7 worm cellular contexts compared by ENCODE assay signal in the genomic region with DNA sequence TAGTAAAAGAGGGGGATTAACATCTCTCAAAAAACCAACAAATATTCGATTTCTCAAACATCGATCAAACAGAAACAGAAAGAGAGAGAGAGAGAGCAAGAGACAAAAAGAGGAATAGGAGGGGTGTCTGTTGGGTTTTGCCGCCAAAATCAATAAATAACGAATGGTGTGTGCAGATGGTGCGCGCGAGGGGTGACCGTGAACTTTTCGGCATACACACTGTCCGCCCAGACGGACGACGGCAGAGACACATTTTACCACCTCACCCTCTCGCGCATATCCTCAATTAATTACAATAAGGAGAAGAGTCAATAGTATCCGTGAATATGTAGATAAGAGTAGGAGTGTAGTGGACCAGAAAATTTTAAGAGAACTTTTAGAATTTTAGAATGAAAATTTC.
TF ChIP-seq lines count a peak whose summit lies in the region.

No protein-coding gene starts in this region.

TF ChIP-seq in whole organism, L1 larva, 84 proteins besides CTCF, POLR2A, EP300 and RAD21:
- peak; percentile 8 for TF ChIP-seq lin-14 (GFP tag; optimal IDR thresholded peaks at IDR 0.05; lab: Kevin White, UChicago)
- TF ChIP-seq nhr-19 (GFP tag; conservative IDR thresholded peaks at IDR 0.05; lab: Robert Waterston, UW): no peak
- TF ChIP-seq nhr-85 (tag; lab: Kevin White, UChicago): peak; percentile 51

TF ChIP-seq in whole organism, L3 larva, 47 proteins besides CTCF, POLR2A, EP300 and RAD21:
- no peak for TF ChIP-seq fkh-10 (GFP tag; optimal IDR thresholded peaks at IDR 0.05; lab: Kevin White, UChicago)
- TF ChIP-seq ama-1 (optimal IDR thresholded peaks at IDR 0.05; lab: Kevin White, UChicago): no peak
- TF ChIP-seq nhr-76 (tag; optimal IDR thresholded peaks at IDR 0.05; lab: Kevin White, UChicago): no peak
- TF ChIP-seq pha-4 (tag; optimal IDR thresholded peaks at IDR 0.05; lab: Kevin White, UChicago): peak; percentile 67
TF ChIP-seq in whole organism, L3 larva: peak in this region for 1.

TF ChIP-seq in whole organism, L4 larva, 104 proteins besides CTCF, POLR2A, EP300 and RAD21:
- TF ChIP-seq nhr-6 (tag; optimal IDR thresholded peaks at IDR 0.05; lab: Kevin White, UChicago) (peak; percentile 29), unc-62 (GFP tag; optimal IDR thresholded peaks at IDR 0.05 in 1 of 2; lab: Kevin White, UChicago) (peak in 1 of 2 experiments; percentile 76), unc-62 (tag; optimal IDR thresholded peaks at IDR 0.05; lab: Kevin White, UChicago) (no peak), vab-7 (GFP tag; IDR thresholded peaks at IDR 0.05; lab: Robert Waterston, UW) (no peak), mes-2 (tag; optimal IDR thresholded peaks at IDR 0.05; lab: Kevin White, UChicago; ENCODE audit: poor library complexity, severe bottlenecking) (peak; percentile 5)

TF ChIP-seq in whole organism, early embryonic, 17 proteins besides CTCF, POLR2A, EP300 and RAD21:
- TF ChIP-seq F13C5.2 (tag; optimal IDR thresholded peaks at IDR 0.05; lab: Kevin White, UChicago) (no peak), tbx-11 (GFP tag; IDR thresholded peaks at IDR 0.05; lab: Robert Waterston, UW) (no peak), hmg-4 (GFP tag; optimal IDR thresholded peaks at IDR 0.05; lab: Kevin White, UChicago) (peak; percentile 42), hmbx-1 (tag; optimal IDR thresholded peaks at IDR 0.05; lab: Kevin White, UChicago) (no peak), ama-1 (optimal IDR thresholded peaks at IDR 0.05; lab: Kevin White, UChicago) (no peak), flt-1 (GFP tag; IDR thresholded peaks at IDR 0.05; lab: Robert Waterston, UW) (0 out of 2 replicates have a peak, but pooled peaks have one; percentile 9), scrt-1 (GFP tag; IDR thresholded peaks at IDR 0.05; lab: Robert Waterston, UW) (no peak)

TF ChIP-seq in whole organism, late embryonic, 69 proteins besides CTCF, POLR2A, EP300 and RAD21:
- no peak for TF ChIP-seq syd-9 (tag; optimal IDR thresholded peaks at IDR 0.05; lab: Kevin White, UChicago)
- no peak for TF ChIP-seq ceh-34 (tag; optimal IDR thresholded peaks at IDR 0.05; lab: Kevin White, UChicago)
- TF ChIP-seq fkh-10 (GFP tag; optimal IDR thresholded peaks at IDR 0.05; lab: Kevin White, UChicago): no peak
- no peak for TF ChIP-seq hlh-6 (tag; optimal IDR thresholded peaks at IDR 0.05; lab: Kevin White, UChicago)
- TF ChIP-seq pha-2 (tag; optimal IDR thresholded peaks at IDR 0.05; lab: Kevin White, UChicago): no peak
- peak; percentile 26 for TF ChIP-seq ceh-48 (tag; optimal IDR thresholded peaks at IDR 0.05; lab: Kevin White, UChicago)
- TF ChIP-seq gmeb-2 (tag; optimal IDR thresholded peaks at IDR 0.05; lab: Kevin White, UChicago): no peak
- no peak for TF ChIP-seq pha-4 (tag; optimal IDR thresholded peaks at IDR 0.05; lab: Kevin White, UChicago)
- TF ChIP-seq unc-86 (tag; optimal IDR thresholded peaks at IDR 0.05; lab: Kevin White, UChicago): no peak
- TF ChIP-seq sdc-2 (tag; optimal IDR thresholded peaks at IDR 0.05; lab: Kevin White, UChicago): no peak
- no peak for TF ChIP-seq ahr-1 (tag; optimal IDR thresholded peaks at IDR 0.05; lab: Kevin White, UChicago)
- no peak for TF ChIP-seq hlh-8 (tag; optimal IDR thresholded peaks at IDR 0.05; lab: Kevin White, UChicago)
- no peak for TF ChIP-seq tbx-7 (tag; optimal IDR thresholded peaks at IDR 0.05; lab: Kevin White, UChicago)
- TF ChIP-seq hlh-15 (tag; optimal IDR thresholded peaks at IDR 0.05; lab: Kevin White, UChicago): no peak
- no peak for TF ChIP-seq pros-1 (tag; optimal IDR thresholded peaks at IDR 0.05; lab: Kevin White, UChicago)
- no peak for TF ChIP-seq unc-3 (GFP tag; conservative IDR thresholded peaks at IDR 0.05; lab: Robert Waterston, UW)
- TF ChIP-seq unc-3 (tag; optimal IDR thresholded peaks at IDR 0.05; lab: Kevin White, UChicago): no peak
- peak; percentile 3 for TF ChIP-seq ceh-31 (tag; optimal IDR thresholded peaks at IDR 0.05; lab: Kevin White, UChicago)
- no peak for TF ChIP-seq ceh-2 (tag; optimal IDR thresholded peaks at IDR 0.05; lab: Kevin White, UChicago)
- TF ChIP-seq ztf-16 (tag; optimal IDR thresholded peaks at IDR 0.05; lab: Kevin White, UChicago): no peak
- peak; percentile 10 for TF ChIP-seq tbx-2 (tag; optimal IDR thresholded peaks at IDR 0.05; lab: Kevin White, UChicago)
- no peak for TF ChIP-seq ref-2 (tag; optimal IDR thresholded peaks at IDR 0.05; lab: Kevin White, UChicago)
- no peak for TF ChIP-seq ets-4 (tag; optimal IDR thresholded peaks at IDR 0.05; lab: Kevin White, UChicago)

TF ChIP-seq in whole organism, midembryonic, 9 proteins besides CTCF, POLR2A, EP300 and RAD21:
- TF ChIP-seq med-1 (GFP tag; optimal IDR thresholded peaks at IDR 0.05; lab: Kevin White, UChicago; ENCODE audit: insufficient read depth) (no peak), T22C8.4 (GFP tag; IDR thresholded peaks at IDR 0.05; lab: Robert Waterston, UW) (peak; percentile 48; the same call in 1 of the 2 replicates)

TF ChIP-seq in whole organism, mixed stage, embryonic, 35 proteins besides CTCF, POLR2A, EP300 and RAD21:
- TF ChIP-seq zip-8 (tag; optimal IDR thresholded peaks at IDR 0.05; lab: Kevin White, UChicago): no peak
- TF ChIP-seq nhr-12 (tag; optimal IDR thresholded peaks at IDR 0.05; lab: Kevin White, UChicago): no peak
- TF ChIP-seq unc-62 (GFP tag; optimal IDR thresholded peaks at IDR 0.05; lab: Kevin White, UChicago): peak; percentile 11
- no peak for TF ChIP-seq ceh-43 (GFP tag; optimal IDR thresholded peaks at IDR 0.05; lab: Kevin White, UChicago)
- no peak for TF ChIP-seq bed-3 (GFP tag; optimal IDR thresholded peaks at IDR 0.05; lab: Kevin White, UChicago)
- TF ChIP-seq cnd-1 (tag; optimal IDR thresholded peaks at IDR 0.05; lab: Kevin White, UChicago): peak; percentile 69
- TF ChIP-seq nhr-2 (tag; optimal IDR thresholded peaks at IDR 0.05; lab: Kevin White, UChicago): peak; percentile 42
- no peak for TF ChIP-seq drap-1 (GFP tag; optimal IDR thresholded peaks at IDR 0.05; lab: Kevin White, UChicago)
- no peak for TF ChIP-seq ceh-83 (GFP tag; optimal IDR thresholded peaks at IDR 0.05; lab: Kevin White, UChicago)
- TF ChIP-seq mls-2 (tag; optimal IDR thresholded peaks at IDR 0.05; lab: Kevin White, UChicago): no peak
- TF ChIP-seq hlh-1 (tag; optimal IDR thresholded peaks at IDR 0.05; lab: Kevin White, UChicago): peak; percentile 39
- no peak for TF ChIP-seq lsy-2 (tag; optimal IDR thresholded peaks at IDR 0.05; lab: Kevin White, UChicago)
- TF ChIP-seq pha-4 (tag; optimal IDR thresholded peaks at IDR 0.05; lab: Kevin White, UChicago): peak; percentile 29
